Worm (Caenorhabditis elegans): Measurements from ENCODE around the gene gar-3.

The gar-3 gene

DNA sequence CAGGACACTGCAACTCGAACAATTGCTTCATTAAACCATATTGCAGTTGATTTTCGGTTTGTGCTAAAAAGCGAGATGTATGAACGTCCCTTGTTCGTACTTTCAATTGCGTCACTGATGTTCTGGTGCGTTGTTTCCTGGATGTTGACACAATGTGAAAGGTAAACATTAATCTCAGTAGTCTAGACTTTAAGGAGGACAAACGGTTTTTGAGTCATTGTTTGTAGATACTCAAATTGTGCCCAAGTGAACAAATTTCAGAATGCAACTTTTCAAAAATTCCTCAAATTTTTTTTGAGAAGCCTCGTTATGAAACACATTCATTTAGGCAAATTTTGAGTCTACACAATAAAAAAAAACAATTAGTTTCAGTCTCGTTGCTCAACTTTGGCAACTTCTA, 38.6 kb downstream of the gar-3 start:
- TF ChIP-seq aly-2 (tag; optimal IDR thresholded peaks at IDR 0.05) (no peak), efl-1 (optimal IDR thresholded peaks at IDR 0.05) (no peak), efl-1 (GFP tag; optimal IDR thresholded peaks at IDR 0.05 in 1 of 2) (peak in 1 of 2 experiments; percentile 11)

DNA sequence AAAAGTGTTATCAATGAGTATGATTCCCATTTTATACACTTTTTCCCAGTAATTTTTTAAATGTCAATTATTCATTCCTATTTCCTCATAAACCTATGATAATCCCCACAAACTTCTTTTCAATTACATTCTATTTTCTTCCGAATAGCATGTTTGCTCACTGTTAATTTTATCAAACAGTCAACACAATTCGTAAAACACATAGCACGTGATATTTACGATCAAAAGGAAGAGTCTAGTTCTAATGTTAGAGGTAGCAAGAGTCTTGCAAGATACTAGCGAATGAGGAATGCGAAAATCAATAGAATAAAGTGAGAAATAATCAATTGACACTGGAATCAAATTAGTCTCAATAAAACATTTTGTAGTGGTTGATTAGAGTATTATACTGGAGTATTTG, 40.2 kb downstream of the gar-3 start:
- TF ChIP-seq nhr-20 (tag; optimal IDR thresholded peaks at IDR 0.05) (peak; percentile 64), vab-15 (tag; optimal IDR thresholded peaks at IDR 0.05) (no peak), ceh-88 (GFP tag; IDR thresholded peaks at IDR 0.05) (no peak)

DNA sequence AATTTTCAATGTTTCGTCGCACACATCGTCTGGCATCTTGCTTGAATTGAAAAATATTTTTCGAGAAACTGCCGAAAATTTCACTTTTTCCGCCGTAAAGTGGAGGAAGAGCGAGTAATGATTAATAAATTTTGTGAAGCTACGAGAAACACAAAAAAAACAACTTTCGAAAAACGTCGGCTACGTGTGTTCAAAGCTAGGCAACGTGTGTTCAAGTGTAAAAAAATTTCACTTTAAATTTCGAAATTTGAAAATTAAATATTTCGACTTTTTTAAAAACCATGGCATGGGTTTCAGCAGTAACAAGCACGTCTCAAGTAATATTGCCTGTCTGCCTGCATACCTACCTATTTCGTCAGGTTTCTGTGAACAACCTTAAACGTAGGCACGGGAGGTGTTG, 43.2 kb downstream of the gar-3 start, which contains the start of gene tag-191:
Gene tag-191, minus strand, starts transcription at position 101 of the 400 bp plus-strand sequence.
- TF ChIP-seq unc-62 (GFP tag; optimal IDR thresholded peaks at IDR 0.05) (no peak), mab-9 (GFP tag; IDR thresholded peaks at IDR 0.05) (no peak), nhr-84 (tag; optimal IDR thresholded peaks at IDR 0.05) (no peak), hlh-4 (tag; optimal IDR thresholded peaks at IDR 0.05) (no peak), alr-1 (tag; optimal IDR thresholded peaks at IDR 0.05; ENCODE audit: borderline replicate concordance) (no peak), zip-4 (GFP tag; optimal IDR thresholded peaks at IDR 0.05) (no peak), lin-15B (tag; optimal IDR thresholded peaks at IDR 0.05) (no peak), nhr-76 (tag; optimal IDR thresholded peaks at IDR 0.05) (no peak), efl-3 (GFP tag; optimal IDR thresholded peaks at IDR 0.05) (no peak), nhr-237 (tag; optimal IDR thresholded peaks at IDR 0.05) (no peak), unc-86 (tag; optimal IDR thresholded peaks at IDR 0.05) (no peak), efl-1 (optimal IDR thresholded peaks at IDR 0.05) (no peak), efl-1 (GFP tag; optimal IDR thresholded peaks at IDR 0.05 in 1 of 2) (no peak), lin-14 (GFP tag; optimal IDR thresholded peaks at IDR 0.05) (no peak), hpl-2 (GFP tag; optimal IDR thresholded peaks at IDR 0.05) (no peak), lin-39 (tag; optimal IDR thresholded peaks at IDR 0.05) (no peak)

DNA sequence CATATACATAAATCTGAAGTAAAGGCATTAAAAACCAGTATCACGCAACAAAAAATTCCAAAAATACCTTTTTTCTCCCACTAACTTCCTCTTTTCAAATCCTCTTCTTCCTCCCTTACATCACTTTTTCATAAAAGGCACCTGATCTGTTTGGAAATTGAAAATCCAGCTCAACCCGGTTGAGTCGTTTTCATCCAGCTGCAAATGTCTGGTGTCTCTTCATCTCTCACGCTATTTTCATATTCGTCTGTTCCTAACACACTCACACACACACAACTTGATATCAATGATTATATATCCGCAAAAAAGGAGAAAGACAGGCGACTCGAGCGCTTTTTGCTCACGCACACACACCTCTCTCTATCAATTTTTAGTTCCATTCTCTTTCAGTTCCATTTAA, 47.1 kb downstream of the gar-3 start:
- TF ChIP-seq tlp-1 (tag; optimal IDR thresholded peaks at IDR 0.05) (no peak), sox-4 (tag; optimal IDR thresholded peaks at IDR 0.05) (no peak), unc-62 (GFP tag; optimal IDR thresholded peaks at IDR 0.05) (no peak), dsc-1 (tag; optimal IDR thresholded peaks at IDR 0.05) (peak; percentile 52), tbx-2 (tag; optimal IDR thresholded peaks at IDR 0.05) (no peak), xbp-1 (tag; optimal IDR thresholded peaks at IDR 0.05) (no peak), nhr-47 (tag; optimal IDR thresholded peaks at IDR 0.05) (peak; percentile 29), efl-1 (optimal IDR thresholded peaks at IDR 0.05) (no peak), efl-1 (GFP tag; optimal IDR thresholded peaks at IDR 0.05 in 1 of 2) (peak in 1 of 2 experiments; percentile 18), Y116A8C.19 (tag; optimal IDR thresholded peaks at IDR 0.05; ENCODE audit: borderline replicate concordance) (no peak), C16A3.4 (tag; optimal IDR thresholded peaks at IDR 0.05) (no peak), hpl-2 (GFP tag; optimal IDR thresholded peaks at IDR 0.05) (no peak), fos-1 (tag; optimal IDR thresholded peaks at IDR 0.05) (no peak), elt-2 (tag; optimal IDR thresholded peaks at IDR 0.05) (no peak), irx-1 (tag; optimal IDR thresholded peaks at IDR 0.05) (no peak), swsn-7 (tag; optimal IDR thresholded peaks at IDR 0.05) (no peak), unc-86 (tag; optimal IDR thresholded peaks at IDR 0.05) (no peak), fkh-8 (tag; optimal IDR thresholded peaks at IDR 0.05) (peak; percentile 83), nhr-84 (tag; optimal IDR thresholded peaks at IDR 0.05) (no peak), pqm-1 (tag; optimal IDR thresholded peaks at IDR 0.05) (no peak), pag-3 (tag; optimal IDR thresholded peaks at IDR 0.05; ENCODE audit: borderline replicate concordance, insufficient read depth) (no peak), pax-3 (tag; optimal IDR thresholded peaks at IDR 0.05) (peak; percentile 71), zip-4 (GFP tag; optimal IDR thresholded peaks at IDR 0.05) (no peak), ceh-90 (tag; optimal IDR thresholded peaks at IDR 0.05) (no peak), alr-1 (tag; optimal IDR thresholded peaks at IDR 0.05; ENCODE audit: borderline replicate concordance) (no peak), nhr-237 (tag; optimal IDR thresholded peaks at IDR 0.05) (no peak), mef-2 (tag; optimal IDR thresholded peaks at IDR 0.05) (no peak), jun-1 (tag; optimal IDR thresholded peaks at IDR 0.05) (no peak), nhr-76 (tag; optimal IDR thresholded peaks at IDR 0.05) (no peak), nhr-77 (tag; optimal IDR thresholded peaks at IDR 0.05) (no peak), lsy-2 (tag; optimal IDR thresholded peaks at IDR 0.05) (no peak), efl-3 (GFP tag; optimal IDR thresholded peaks at IDR 0.05) (no peak), ztf-4 (tag; optimal IDR thresholded peaks at IDR 0.05) (no peak)
